Worm (Caenorhabditis elegans) whole organism, L1 larva: ENCODE data around the gene ints-2.

Experiments used
- alr-1 ChIP-seq: fragments of 200-800 bp; sonication (Bioruptor generic); optimal IDR thresholded peaks from 2 replicates; lab custom pipeline; 2018; ENCODE audit warnings: borderline replicate concordance, mild to moderate bottlenecking, missing genetic modification characterization, missing compliant biosample characterization
- aly-2 ChIP-seq: fragments of 150-350 bp; optimal IDR thresholded peaks from 2 replicates; lab custom pipeline; 2014; ENCODE audit warnings: missing biosample characterization, missing genetic modification characterization
- nhr-85 ChIP-seq: sonication (generic microtip); peaks from one replicate; lab custom pipeline; 2016; ENCODE audit warnings: missing genetic modification characterization, inconsistent platforms, missing compliant biosample characterization
- rnt-1 ChIP-seq: sonication (generic microtip); optimal IDR thresholded peaks from 2 replicates; lab custom pipeline; 2016; ENCODE audit warnings: mild to moderate bottlenecking, missing genetic modification characterization, moderate library complexity, missing compliant biosample characterization
- ztf-11 ChIP-seq, 2 experiments: sonication (generic microtip); optimal IDR thresholded peaks; 2 replicates each; lab custom pipeline; 2016 to 2017; ENCODE audit warnings: missing genetic modification characterization in 2 of 2, missing biosample characterization in 1 of 2, missing compliant biosample characterization in 1 of 2

- TF ChIP-seq nhr-85 (peak; percentile 62), aly-2 (no peak), ztf-11 (tag; optimal IDR thresholded peaks at IDR 0.05; lab: Kevin White, UChicago) (no peak), alr-1 (tag; lab: Kevin White, UChicago) (no peak), rnt-1 (tag; lab: Kevin White, UChicago) (peak; percentile 21)
Measured at ce11 chrV:14139252-14140100, 46.0 kb upstream of the ints-2 start.
